Fruit fly (Drosophila melanogaster) whole organism: ENCODE results near the gene CG9920.

Source experiments
- CG8478 ChIP-seq: fragments of >200 bp; optimal IDR thresholded peaks from 2 replicates; lab custom pipeline; 2018; ENCODE audit warnings: inconsistent platforms
- Dll ChIP-seq: fragments of >200 bp; optimal IDR thresholded peaks from 2 replicates; lab custom pipeline; 2017
- EcR ChIP-seq, 2 experiments: fragments of >200 bp; optimal IDR thresholded peaks; 2 replicates each; lab custom pipeline; 2017; ENCODE audit warnings: missing biosample characterization in 2 of 2, missing genetic modification characterization in 2 of 2, missing genetic modification reagents in 2 of 2
- pan ChIP-seq: fragments of >200 bp; optimal IDR thresholded peaks from 2 replicates; lab custom pipeline; 2017
- psq ChIP-seq: fragments of >200 bp; optimal IDR thresholded peaks from 2 replicates; lab custom pipeline; 2017
- usp ChIP-seq: fragments of >200 bp; optimal IDR thresholded peaks from 2 replicates; lab custom pipeline; 2017; ENCODE audit warnings: missing biosample characterization, missing genetic modification characterization, mixed read lengths

DNA sequence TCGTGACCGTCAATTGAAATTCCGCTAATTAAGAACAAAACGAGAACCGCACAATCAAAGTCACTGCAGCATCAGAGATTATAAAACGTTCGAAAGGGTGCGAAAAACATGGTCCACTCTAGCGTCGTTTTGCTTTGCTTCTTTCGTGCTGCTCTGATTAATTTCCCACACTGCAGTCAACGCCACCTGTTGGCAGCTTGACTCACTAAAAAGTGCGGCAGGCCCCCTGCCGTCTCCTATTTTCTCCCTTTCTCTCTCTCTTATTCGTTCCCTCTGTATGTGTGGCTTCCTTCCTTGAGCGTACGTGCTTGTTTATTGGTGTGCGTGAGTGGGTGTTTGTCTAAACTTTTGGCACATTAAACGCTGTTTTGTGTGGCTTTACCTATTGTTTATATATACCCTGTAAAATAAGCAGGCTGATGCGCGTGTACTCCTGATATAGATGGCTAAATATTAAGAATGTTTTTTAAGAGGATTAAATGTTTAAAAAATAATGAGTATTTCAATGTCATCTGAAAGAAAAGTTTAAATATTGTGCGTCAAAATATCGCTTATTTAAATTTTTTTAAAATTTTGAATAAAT, 738 bp upstream of the CG9920 start:
- TF ChIP-seq pan (lab: Kevin White, UChicago) (no peak), Dll (no peak), EcR (GFP tag; optimal IDR thresholded peaks at IDR 0.05; lab: Kevin White, UChicago) (no peak), psq (lab: Kevin White, UChicago) (no peak), usp (GFP tag; lab: Kevin White, UChicago) (no peak), CG8478 (lab: Kevin White, UChicago) (no peak)
